Fruit fly (Drosophila melanogaster): ENCODE results near the gene CG11670.

The CG11670 gene

dm6 chr3R:13041750-13042149, at the start of gene CG11670:
CG11670 (plus strand) TSS chr3R:13042050.
- TF ChIP-seq bab1 (GFP tag; optimal IDR thresholded peaks at IDR 0.05) (no peak), Crg-1 (GFP tag; optimal IDR thresholded peaks at IDR 0.05) (no peak), CG12768 (GFP tag; optimal IDR thresholded peaks at IDR 0.05) (no peak), tj (GFP tag; optimal IDR thresholded peaks at IDR 0.05) (no peak), toe (GFP tag; optimal IDR thresholded peaks at IDR 0.05) (no peak), CG7045 (GFP tag; optimal IDR thresholded peaks at IDR 0.05) (no peak), Hr96 (GFP tag; optimal IDR thresholded peaks at IDR 0.05) (no peak), CG11617 (GFP tag; optimal IDR thresholded peaks at IDR 0.05) (no peak), cic (GFP tag; optimal IDR thresholded peaks at IDR 0.05) (no peak), Clk (GFP tag; optimal IDR thresholded peaks at IDR 0.05) (no peak), CG1620 (GFP tag; optimal IDR thresholded peaks at IDR 0.05) (no peak), CG5204 (GFP tag; optimal IDR thresholded peaks at IDR 0.05) (no peak), CG33017 (tag; optimal IDR thresholded peaks at IDR 0.05) (no peak), pad (GFP tag; optimal IDR thresholded peaks at IDR 0.05) (no peak), cnc (optimal IDR thresholded peaks at IDR 0.05) (no peak), CG7101 (tag; optimal IDR thresholded peaks at IDR 0.05) (no peak), CG14711 (tag; optimal IDR thresholded peaks at IDR 0.05) (no peak)

dm6 chr3R:12993018-12993417, 48.8 kb upstream of the CG11670 start, which contains the start of gene yellow-f:
yellow-f (minus strand) TSS chr3R:12993201.
- TF ChIP-seq bab1 (GFP tag; optimal IDR thresholded peaks at IDR 0.05) (no peak), CG7101 (tag; optimal IDR thresholded peaks at IDR 0.05) (no peak)

dm6 chr3R:12995047-12995446, 46.8 kb upstream of the CG11670 start, which contains the start of gene yellow-f2:
yellow-f2 (minus strand) TSS chr3R:12995147.
- TF ChIP-seq CG7101 (tag; optimal IDR thresholded peaks at IDR 0.05) (no peak), pad (GFP tag; optimal IDR thresholded peaks at IDR 0.05) (no peak), CG12768 (GFP tag; optimal IDR thresholded peaks at IDR 0.05) (no peak), kay (GFP tag; ENCODE audit: borderline replicate concordance) (no peak), CG33017 (tag; optimal IDR thresholded peaks at IDR 0.05) (no peak), cic (GFP tag; optimal IDR thresholded peaks at IDR 0.05) (no peak), CG5204 (GFP tag; optimal IDR thresholded peaks at IDR 0.05) (no peak), CG7045 (GFP tag; optimal IDR thresholded peaks at IDR 0.05) (no peak), tj (GFP tag; optimal IDR thresholded peaks at IDR 0.05) (no peak), bab1 (GFP tag; optimal IDR thresholded peaks at IDR 0.05) (no peak)

DNA sequence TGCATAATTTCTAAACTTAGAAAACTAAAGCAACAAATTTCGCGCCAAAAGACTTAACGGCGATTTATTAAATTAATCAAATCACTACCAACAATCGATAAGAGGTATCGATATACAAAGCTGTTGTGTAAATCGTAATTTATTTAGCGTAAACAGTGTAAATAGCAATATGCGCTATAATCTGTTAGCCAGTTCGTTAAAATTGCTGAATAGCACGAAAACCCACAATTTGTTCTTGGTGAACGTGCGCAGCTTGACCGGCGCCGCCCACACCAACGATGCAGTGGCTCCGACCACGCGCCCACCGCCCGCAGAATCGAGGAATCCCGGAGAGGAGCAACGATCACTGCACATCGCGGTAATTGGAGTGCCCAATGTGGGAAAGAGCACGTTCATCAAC, 46.3 kb upstream of the CG11670 start, which contains the start of gene CG7488:
Gene CG7488, plus strand, starts transcription at position 99 of the 400 bp plus-strand sequence.
- TF ChIP-seq bab1 (GFP tag; optimal IDR thresholded peaks at IDR 0.05) (peak; percentile 44), CG7045 (GFP tag; optimal IDR thresholded peaks at IDR 0.05) (no peak)

dm6 chr3R:12997550-12998233, 44.2 kb upstream of the CG11670 start, which contains the start of the genes CG17327, CG44194 and CG7518:
CG17327 (minus strand) TSS chr3R:12997726.
CG44194 (minus strand) TSS chr3R:12997726.
CG7518 (plus strand) TSS chr3R:12998089.
- peak; percentile 52 for TF ChIP-seq Hr96 (GFP tag; optimal IDR thresholded peaks at IDR 0.05)
- no peak for TF ChIP-seq Crg-1 (GFP tag; optimal IDR thresholded peaks at IDR 0.05)
- peak; percentile 17 for TF ChIP-seq tj (GFP tag; optimal IDR thresholded peaks at IDR 0.05)
- TF ChIP-seq cnc (optimal IDR thresholded peaks at IDR 0.05) = no peak
- no peak for TF ChIP-seq ovo (GFP tag; optimal IDR thresholded peaks at IDR 0.05)
- no peak for TF ChIP-seq kay (GFP tag; ENCODE audit: borderline replicate concordance)
- no peak for TF ChIP-seq CG12768 (GFP tag; optimal IDR thresholded peaks at IDR 0.05)
- TF ChIP-seq CG7045 (GFP tag; optimal IDR thresholded peaks at IDR 0.05) = no peak
- TF ChIP-seq CG11617 (GFP tag; optimal IDR thresholded peaks at IDR 0.05) = peak; percentile 34
- peak; percentile 27 for TF ChIP-seq toe (GFP tag; optimal IDR thresholded peaks at IDR 0.05)
- peak; percentile 14 for TF ChIP-seq cic (GFP tag; optimal IDR thresholded peaks at IDR 0.05)
- TF ChIP-seq bab1 (GFP tag; optimal IDR thresholded peaks at IDR 0.05) = peak; percentile 5
- peak; percentile 56 for TF ChIP-seq Mnt (GFP tag; optimal IDR thresholded peaks at IDR 0.05)
- TF ChIP-seq pad (GFP tag; optimal IDR thresholded peaks at IDR 0.05) = no peak
- peak; percentile 84 for TF ChIP-seq CG14711 (tag; optimal IDR thresholded peaks at IDR 0.05)
- TF ChIP-seq Clk (GFP tag; optimal IDR thresholded peaks at IDR 0.05) = no peak
- no peak for TF ChIP-seq CG5204 (GFP tag; optimal IDR thresholded peaks at IDR 0.05)
- no peak for TF ChIP-seq CG7101 (tag; optimal IDR thresholded peaks at IDR 0.05)
- TF ChIP-seq CG1620 (GFP tag; optimal IDR thresholded peaks at IDR 0.05) = no peak
- TF ChIP-seq CG33017 (tag; optimal IDR thresholded peaks at IDR 0.05) = no peak

- TF ChIP-seq bab1 (GFP tag; optimal IDR thresholded peaks at IDR 0.05) (no peak), CG11617 (GFP tag; optimal IDR thresholded peaks at IDR 0.05) (no peak), tj (GFP tag; optimal IDR thresholded peaks at IDR 0.05) (no peak), toe (GFP tag; optimal IDR thresholded peaks at IDR 0.05) (no peak), CG33017 (tag; optimal IDR thresholded peaks at IDR 0.05) (no peak), Hr96 (GFP tag; optimal IDR thresholded peaks at IDR 0.05) (no peak), CG12768 (GFP tag; optimal IDR thresholded peaks at IDR 0.05) (no peak), CG5204 (GFP tag; optimal IDR thresholded peaks at IDR 0.05) (no peak), CG14711 (tag; optimal IDR thresholded peaks at IDR 0.05) (no peak), CG7101 (tag; optimal IDR thresholded peaks at IDR 0.05) (no peak), cic (GFP tag; optimal IDR thresholded peaks at IDR 0.05) (no peak), CG1620 (GFP tag; optimal IDR thresholded peaks at IDR 0.05) (no peak), kay (GFP tag; ENCODE audit: borderline replicate concordance) (no peak), pad (GFP tag; optimal IDR thresholded peaks at IDR 0.05) (no peak), cnc (optimal IDR thresholded peaks at IDR 0.05) (no peak), ovo (GFP tag; optimal IDR thresholded peaks at IDR 0.05) (no peak), Mnt (GFP tag; optimal IDR thresholded peaks at IDR 0.05) (no peak), CG7045 (GFP tag; optimal IDR thresholded peaks at IDR 0.05) (no peak), Crg-1 (GFP tag; optimal IDR thresholded peaks at IDR 0.05) (no peak)
Observed at dm6 chr3R:12998234-12998591, 43.6 kb upstream of the CG11670 start.

Measured in whole organism, adult.